Fruit fly (Drosophila melanogaster): ENCODE measurements around the gene CG3823.

CG3823 gene

DNA sequence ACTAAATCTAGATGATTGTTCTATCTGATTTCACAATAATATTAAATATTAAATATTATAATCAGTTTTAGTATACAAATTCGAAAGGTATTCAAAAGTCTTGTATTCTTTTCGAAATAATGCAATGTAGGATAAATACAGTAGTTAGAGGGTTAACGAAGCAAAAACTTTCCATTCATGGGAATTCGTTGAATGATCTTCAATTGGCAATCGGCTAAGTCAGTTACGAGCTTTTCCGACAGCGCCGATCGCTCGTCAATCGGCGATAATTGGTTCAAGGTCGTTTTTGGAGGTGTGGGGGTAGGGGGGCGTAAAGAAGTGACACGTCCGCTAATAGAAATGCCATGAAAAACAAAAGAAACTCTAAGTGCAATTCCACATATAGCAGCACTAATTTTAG, 42.4 kb downstream of the CG3823 start:
- TF ChIP-seq Deaf1 (tag; optimal IDR thresholded peaks at IDR 0.05) = peak; percentile 56
- no peak for TF ChIP-seq sna (GFP tag; IDR thresholded peaks at IDR 0.05; ENCODE audit: partially characterized antibody)

dm6 chrX:6346926-6347367, 43.2 kb downstream of the CG3823 start, which contains the start of gene CG3847:
Gene CG3847 (plus strand): TSS chrX:6347103.
- TF ChIP-seq C15 (GFP tag; IDR thresholded peaks at IDR 0.05) (no peak), Hr39 (optimal IDR thresholded peaks at IDR 0.05) (no peak), Optix (GFP tag; IDR thresholded peaks at IDR 0.05) (no peak), Atf-2 (GFP tag; optimal IDR thresholded peaks at IDR 0.05) (no peak), gt (GFP tag; IDR thresholded peaks at IDR 0.05) (no peak), tio (GFP tag; optimal IDR thresholded peaks at IDR 0.05) (no peak), CG11695 (GFP tag; IDR thresholded peaks at IDR 0.05) (0 out of 3 replicates have a peak, but pooled peaks have one; percentile 20), Sry-δ (GFP tag; optimal IDR thresholded peaks at IDR 0.05) (peak; percentile 81), Hr78 (GFP tag; optimal IDR thresholded peaks at IDR 0.05) (no peak), CG13775 (GFP tag; optimal IDR thresholded peaks at IDR 0.05) (peak; percentile 24), CG8765 (GFP tag; IDR thresholded peaks at IDR 0.05) (no peak), bowl (GFP tag; IDR thresholded peaks at IDR 0.05) (no peak), usp (GFP tag; optimal IDR thresholded peaks at IDR 0.05) (no peak), CG1602 (GFP tag; optimal IDR thresholded peaks at IDR 0.05) (no peak), Stat92E (GFP tag; optimal IDR thresholded peaks at IDR 0.05) (peak in 1 of 3 experiments; percentile 37), CG10267 (tag; optimal IDR thresholded peaks at IDR 0.05) (peak; percentile 91), CG12155 (GFP tag; optimal IDR thresholded peaks at IDR 0.05) (peak; percentile 37), gsb (GFP tag; IDR thresholded peaks at IDR 0.05) (no peak), Ets65A (GFP tag) (peak; percentile 88), sr (GFP tag; IDR thresholded peaks at IDR 0.05) (no peak), vfl (GFP tag; optimal IDR thresholded peaks at IDR 0.05) (peak; percentile 41), CG14050 (GFP tag; IDR thresholded peaks at IDR 0.05) (no peak), CG4328 (GFP tag; optimal IDR thresholded peaks at IDR 0.05) (no peak), aop (GFP tag; IDR thresholded peaks at IDR 0.05) (no peak), CG18262 (tag; optimal IDR thresholded peaks at IDR 0.05) (peak; percentile 25), CG2712 (tag; optimal IDR thresholded peaks at IDR 0.05) (peak; percentile 62), Taf1 (GFP tag; IDR thresholded peaks at IDR 0.05) (no peak), en (GFP tag; optimal IDR thresholded peaks at IDR 0.05) (no peak), mirr (GFP tag; optimal IDR thresholded peaks at IDR 0.05) (peak; percentile 26), fru (optimal IDR thresholded peaks at IDR 0.05) (no peak), MESR4 (GFP tag; optimal IDR thresholded peaks at IDR 0.05) (peak; percentile 95), HLH54F (GFP tag; optimal IDR thresholded peaks at IDR 0.05) (peak; percentile 65), bab2 (GFP tag; optimal IDR thresholded peaks at IDR 0.05) (no peak), Lhr (GFP tag; optimal IDR thresholded peaks at IDR 0.05) (peak; percentile 90), bcd (GFP tag; optimal IDR thresholded peaks at IDR 0.05) (peak; percentile 30), E2f2 (GFP tag; IDR thresholded peaks at IDR 0.05) (peak; percentile 97), phol (tag; optimal IDR thresholded peaks at IDR 0.05) (peak; percentile 99), GATAe (GFP tag; conservative IDR thresholded peaks at IDR 0.05) (no peak), CG15696 (tag; optimal IDR thresholded peaks at IDR 0.05) (no peak), tin (GFP tag; optimal IDR thresholded peaks at IDR 0.05) (peak; percentile 12), CG10321 (GFP tag; IDR thresholded peaks at IDR 0.05) (peak; percentile 56; the same call in 1 of the 2 replicates), CG17359 (tag; optimal IDR thresholded peaks at IDR 0.05) (peak; percentile 17), HmgZ (tag; optimal IDR thresholded peaks at IDR 0.05) (peak; percentile 74), gcm (GFP tag; optimal IDR thresholded peaks at IDR 0.05) (no peak), row (GFP tag; IDR thresholded peaks at IDR 0.05) (peak; percentile 48; the same call in 1 of the 3 replicates), CG1647 (GFP tag; optimal IDR thresholded peaks at IDR 0.05) (peak; percentile 32), H15 (GFP tag; IDR thresholded peaks at IDR 0.05) (no peak), CG12104 (GFP tag; optimal IDR thresholded peaks at IDR 0.05) (no peak), HLH4C (GFP tag; IDR thresholded peaks at IDR 0.05; ENCODE audit: partially characterized antibody) (peak; percentile 48; the same call in 2 of the 3 replicates)

All from whole organism, embryonic.